Fruit fly (Drosophila melanogaster) whole organism, wandering third instar larva: ENCODE measurements around the gene Nhe3.

Experiments
- Abd-B ChIP-seq: fragments of >200 bp; optimal IDR thresholded peaks from 2 replicates; lab custom pipeline; 2017; ENCODE audit warnings: missing biosample characterization, missing genetic modification characterization
- CG32264 ChIP-seq: fragments of 200-800 bp; sonication (Bioruptor generic); optimal IDR thresholded peaks from 2 replicates; lab custom pipeline; 2016; ENCODE audit warnings: missing biosample characterization, missing genetic modification characterization
- CG9705 ChIP-seq: fragments of 200-800 bp; sonication (Bioruptor generic); optimal IDR thresholded peaks from 2 replicates; lab custom pipeline; 2018; ENCODE audit warnings: missing biosample characterization, mild to moderate bottlenecking, missing genetic modification characterization
- CrebA ChIP-seq: fragments of 200-800 bp; sonication (Bioruptor generic); optimal IDR thresholded peaks from 2 replicates; lab custom pipeline; 2016; ENCODE audit warnings: missing biosample characterization, mild to moderate bottlenecking, missing genetic modification characterization, borderline replicate concordance
- Dif ChIP-seq: fragments of 200-275, 200-300 bp; sonication (Bioruptor generic); optimal IDR thresholded peaks from 2 replicates; lab custom pipeline; 2018; ENCODE audit warnings: missing biosample characterization, missing genetic modification characterization; ENCODE audit not compliant: partially characterized antibody
- GATAd ChIP-seq: sonication (Bioruptor generic); optimal IDR thresholded peaks from 2 replicates; lab custom pipeline; 2016; ENCODE audit warnings: missing biosample characterization, missing genetic modification characterization
- HLH106 ChIP-seq: fragments of 200-800 bp; optimal IDR thresholded peaks from 3 replicates; lab custom pipeline; 2019; ENCODE audit warnings: missing biosample characterization, mild to moderate bottlenecking, missing genetic modification characterization, moderate library complexity
- Hnf4 ChIP-seq: fragments of 200-800 bp; sonication (Bioruptor generic); optimal IDR thresholded peaks from 2 replicates; lab custom pipeline; 2016; ENCODE audit warnings: missing biosample characterization, mild to moderate bottlenecking, missing genetic modification characterization
- Hr78 ChIP-seq: fragments of >200 bp; optimal IDR thresholded peaks from 2 replicates; lab custom pipeline; 2017; ENCODE audit warnings: missing biosample characterization, missing genetic modification characterization
- Jra ChIP-seq: sonication (Bioruptor generic); optimal IDR thresholded peaks from 2 replicates; lab custom pipeline; 2016; ENCODE audit warnings: missing biosample characterization, missing genetic modification characterization
- Mio ChIP-seq: sonication (Bioruptor generic); optimal IDR thresholded peaks from 2 replicates; lab custom pipeline; 2016; ENCODE audit warnings: missing biosample characterization, missing genetic modification characterization
- N ChIP-seq: fragments of >200 bp; optimal IDR thresholded peaks from 2 replicates; lab custom pipeline; 2018; ENCODE audit warnings: missing biosample characterization, missing external identifiers, missing genetic modification characterization
- OdsH ChIP-seq: fragments of 200-800 bp; sonication (Bioruptor generic); optimal IDR thresholded peaks from 2 replicates; lab custom pipeline; 2016; ENCODE audit warnings: missing biosample characterization, mild to moderate bottlenecking, missing genetic modification characterization
- Rel ChIP-seq, 2 experiments: fragments of 200-800 bp; sonication (Bioruptor generic) in 1 of 2; optimal IDR thresholded peaks; 2 replicates in 1 of 2; 3 replicates in 1 of 2; lab custom pipeline; 2016 to 2019; ENCODE audit warnings: mild to moderate bottlenecking in 2 of 2, missing biosample characterization in 2 of 2, missing genetic modification characterization in 2 of 2, moderate library complexity in 1 of 2
- Sp1 ChIP-seq: fragments of 200-800 bp; sonication (Bioruptor generic); optimal IDR thresholded peaks from 3 replicates; lab custom pipeline; 2019; ENCODE audit warnings: missing biosample characterization, mild to moderate bottlenecking, missing genetic modification characterization, moderate library complexity
- Vsx2 ChIP-seq: fragments of 200-300, 225-300 bp; sonication (Bioruptor generic); optimal IDR thresholded peaks from 2 replicates; lab custom pipeline; 2018; ENCODE audit warnings: missing biosample characterization, missing genetic modification characterization; ENCODE audit not compliant: partially characterized antibody
- br ChIP-seq: fragments of 200-800 bp; sonication (Bioruptor generic); optimal IDR thresholded peaks from 2 replicates; lab custom pipeline; 2016; ENCODE audit warnings: missing biosample characterization, missing genetic modification characterization
- brk ChIP-seq: fragments of 200-800 bp; sonication (Bioruptor generic); optimal IDR thresholded peaks from 2 replicates; lab custom pipeline; 2016; ENCODE audit warnings: missing biosample characterization, mild to moderate bottlenecking, missing genetic modification characterization
- dl ChIP-seq, 2 experiments: fragments of 175-275, 200-275 bp in 1 of 2; fragments of 200-275 bp in 1 of 2; sonication (Bioruptor generic); optimal IDR thresholded peaks; lab custom pipeline; 2018; ENCODE audit warnings: mild to moderate bottlenecking in 2 of 2, missing biosample characterization in 2 of 2, missing genetic modification characterization in 2 of 2, moderate library complexity in 2 of 2; ENCODE audit not compliant: partially characterized antibody in 2 of 2, insufficient read depth in 1 of 2
- dmrt93B ChIP-seq: fragments of 200-800 bp; sonication (Bioruptor generic); optimal IDR thresholded peaks from 2 replicates; lab custom pipeline; 2018; ENCODE audit warnings: missing biosample characterization, mild to moderate bottlenecking, missing genetic modification characterization
- dsf ChIP-seq: sonication (Bioruptor generic); optimal IDR thresholded peaks from 2 replicates; lab custom pipeline; 2016; ENCODE audit warnings: missing biosample characterization, missing genetic modification characterization, borderline replicate concordance
- ey ChIP-seq: fragments of 200-800 bp; sonication (Bioruptor generic); optimal IDR thresholded peaks from 2 replicates; lab custom pipeline; 2016; ENCODE audit warnings: missing biosample characterization, missing genetic modification characterization
- foxo ChIP-seq, 2 experiments: fragments of 200-800 bp; sonication (Bioruptor generic); optimal IDR thresholded peaks; 2 replicates in 1 of 2; 3 replicates in 1 of 2; lab custom pipeline; 2016 to 2017; ENCODE audit warnings: missing biosample characterization in 2 of 2, missing genetic modification characterization in 2 of 2
- fru ChIP-seq: fragments of 200-800 bp; sonication (Bioruptor generic); optimal IDR thresholded peaks from 3 replicates; lab custom pipeline; 2016; ENCODE audit warnings: missing biosample characterization, mild to moderate bottlenecking, missing genetic modification characterization
- h ChIP-seq: fragments of 200-800 bp; sonication (Bioruptor generic); optimal IDR thresholded peaks from 3 replicates; lab custom pipeline; 2016; ENCODE audit warnings: missing biosample characterization, mild to moderate bottlenecking, missing genetic modification characterization
- jim ChIP-seq: fragments of 175-275, 200-325 bp; sonication (Bioruptor generic); optimal IDR thresholded peaks from 2 replicates; lab custom pipeline; 2016; ENCODE audit warnings: missing biosample characterization, mild to moderate bottlenecking, missing genetic modification characterization
- lola ChIP-seq: fragments of >200 bp; optimal IDR thresholded peaks from 2 replicates; lab custom pipeline; 2017; ENCODE audit warnings: missing biosample characterization, missing genetic modification characterization
- pan ChIP-seq: fragments of >200 bp; optimal IDR thresholded peaks from 2 replicates; lab custom pipeline; 2017
- psq ChIP-seq: fragments of 200-800 bp; sonication (Bioruptor generic); optimal IDR thresholded peaks from 3 replicates; lab custom pipeline; 2017; ENCODE audit warnings: missing biosample characterization, mild to moderate bottlenecking, missing genetic modification characterization, moderate library complexity
- rgr ChIP-seq: fragments of 200-800 bp; sonication (Bioruptor generic); optimal IDR thresholded peaks from 3 replicates; lab custom pipeline; 2016; ENCODE audit warnings: missing biosample characterization, mild to moderate bottlenecking, missing genetic modification characterization
- sage ChIP-seq: fragments of 200-800 bp; sonication (Bioruptor generic); optimal IDR thresholded peaks from 2 replicates; lab custom pipeline; 2016; ENCODE audit warnings: missing biosample characterization, mild to moderate bottlenecking, missing genetic modification characterization
- sv ChIP-seq: fragments of 200-800 bp; sonication (Bioruptor generic); optimal IDR thresholded peaks from 3 replicates; lab custom pipeline; 2016; ENCODE audit warnings: missing biosample characterization, missing genetic modification characterization
- tai ChIP-seq: sonication (Bioruptor generic); optimal IDR thresholded peaks from 2 replicates; lab custom pipeline; 2016; ENCODE audit warnings: missing biosample characterization, missing genetic modification characterization
- usp ChIP-seq: fragments of >200 bp; optimal IDR thresholded peaks from 2 replicates; lab custom pipeline; 2017; ENCODE audit warnings: missing biosample characterization, missing genetic modification characterization
- woc ChIP-seq: sonication (Bioruptor generic); optimal IDR thresholded peaks from 2 replicates; lab custom pipeline; 2016; ENCODE audit warnings: missing biosample characterization, mild to moderate bottlenecking, missing genetic modification characterization

The Nhe3 gene

dm6 chr2L:6647103-6647711 lies 37.0 kb downstream of the Nhe3 start:
- TF ChIP-seq Dif (GFP tag; lab: Kevin White, UChicago) (no peak), dmrt93B (peak; percentile 64), woc (GFP tag; lab: Kevin White, UChicago) (peak; percentile 76), GATAd (GFP tag; lab: Kevin White, UChicago) (peak; percentile 28), Mio (GFP tag; lab: Kevin White, UChicago) (no peak), fru (GFP tag; lab: Kevin White, UChicago) (peak; percentile 93), Sp1 (GFP tag; lab: Kevin White, UChicago) (peak; percentile 85), jim (GFP tag; lab: Kevin White, UChicago) (no peak), Hr78 (GFP tag; lab: Kevin White, UChicago) (no peak), CrebA (GFP tag; lab: Kevin White, UChicago) (no peak), Jra (GFP tag; lab: Kevin White, UChicago) (peak; percentile 48), Abd-B (GFP tag; lab: Kevin White, UChicago) (no peak), HLH106 (tag; lab: Kevin White, UChicago) (peak; percentile 81), ey (GFP tag; lab: Kevin White, UChicago) (peak; percentile 90), Rel (GFP tag; optimal IDR thresholded peaks at IDR 0.05; lab: Kevin White, UChicago) (no peak), Rel (tag; optimal IDR thresholded peaks at IDR 0.05; lab: Kevin White, UChicago) (peak; percentile 97), OdsH (GFP tag; lab: Kevin White, UChicago) (peak; percentile 88), sage (GFP tag; lab: Kevin White, UChicago) (peak; percentile 68), brk (GFP tag; lab: Kevin White, UChicago) (peak; percentile 56), dsf (GFP tag; lab: Kevin White, UChicago) (peak; percentile 62), CG9705 (GFP tag; lab: Kevin White, UChicago) (peak; percentile 40), lola (no peak), sv (GFP tag; lab: Kevin White, UChicago) (peak; percentile 95), CG32264 (GFP tag; lab: Kevin White, UChicago) (peak; percentile 85), usp (GFP tag; lab: Kevin White, UChicago) (no peak), Vsx2 (GFP tag; lab: Kevin White, UChicago) (no peak), foxo (GFP tag; optimal IDR thresholded peaks at IDR 0.05; lab: Kevin White, UChicago) (peak; percentile 42 to 93), br (GFP tag; lab: Kevin White, UChicago) (peak; percentile 91), pan (no peak), h (GFP tag; lab: Kevin White, UChicago) (peak; percentile 93), rgr (GFP tag; lab: Kevin White, UChicago) (peak; percentile 93), psq (GFP tag; lab: Kevin White, UChicago) (peak; percentile 94), dl (GFP tag; optimal IDR thresholded peaks at IDR 0.05; lab: Kevin White, UChicago; ENCODE audit: insufficient read depth in 1 of 2, partially characterized antibody in 2 of 2) (peak in 1 of 2 experiments; percentile 4), Hnf4 (GFP tag; lab: Kevin White, UChicago) (peak; percentile 88)

- TF ChIP-seq CrebA (GFP tag; lab: Kevin White, UChicago) (no peak), sage (GFP tag; lab: Kevin White, UChicago) (peak; percentile 51), N (GFP tag; lab: Kevin White, UChicago) (no peak), tai (GFP tag; lab: Kevin White, UChicago) (peak; percentile 35), usp (GFP tag; lab: Kevin White, UChicago) (no peak), Vsx2 (GFP tag; lab: Kevin White, UChicago) (peak; percentile 7), lola (peak; percentile 13), Rel (GFP tag; optimal IDR thresholded peaks at IDR 0.05; lab: Kevin White, UChicago) (peak; percentile 61), Rel (tag; optimal IDR thresholded peaks at IDR 0.05; lab: Kevin White, UChicago) (no peak), rgr (GFP tag; lab: Kevin White, UChicago) (peak; percentile 4), brk (GFP tag; lab: Kevin White, UChicago) (peak; percentile 8), psq (GFP tag; lab: Kevin White, UChicago) (peak; percentile 97), foxo (GFP tag; optimal IDR thresholded peaks at IDR 0.05; lab: Kevin White, UChicago) (peak in 1 of 2 experiments; percentile 67), Sp1 (GFP tag; lab: Kevin White, UChicago) (peak; percentile 4), CG32264 (GFP tag; lab: Kevin White, UChicago) (peak; percentile 11)
Observed at dm6 chr2L:6644421-6645059, 39.6 kb downstream of the Nhe3 start.
